Fruit fly (Drosophila melanogaster) whole organism, prepupa: ENCODE results near the gene CtsF.

Experiments used
- CG10631 ChIP-seq: fragments of 200-800 bp; sonication (Bioruptor generic); optimal IDR thresholded peaks from 2 replicates; lab custom pipeline; 2016; ENCODE audit warnings: missing biosample characterization, missing genetic modification characterization
- CG11762 ChIP-seq: fragments of 200-800 bp; sonication (Bioruptor generic); optimal IDR thresholded peaks from 3 replicates; lab custom pipeline; 2016; ENCODE audit warnings: missing biosample characterization, missing genetic modification characterization; ENCODE audit not compliant: insufficient read depth
- CG15336 ChIP-seq: fragments of 200-800 bp; sonication (Bioruptor generic); IDR thresholded peaks from 2 replicates; pipeline ENCODE4 v1.3.6; 2022; ENCODE audit warnings: missing biosample characterization, missing genetic modification characterization
- CG1621 ChIP-seq: fragments of 200-800 bp; sonication (Bioruptor generic); optimal IDR thresholded peaks from 3 replicates; lab custom pipeline; 2018; ENCODE audit warnings: missing biosample characterization, mild to moderate bottlenecking, missing genetic modification characterization
- CG3032 ChIP-seq: fragments of 200-800 bp; optimal IDR thresholded peaks from 2 replicates; lab custom pipeline; 2019; ENCODE audit warnings: missing biosample characterization, mild to moderate bottlenecking, missing genetic modification characterization, moderate library complexity
- CG31627 ChIP-seq: fragments of 200-800 bp; sonication (Bioruptor generic); optimal IDR thresholded peaks from 3 replicates; lab custom pipeline; 2016; ENCODE audit warnings: missing biosample characterization, missing genetic modification characterization
- CG32006 ChIP-seq: fragments of 200-800 bp; sonication (Bioruptor generic); optimal IDR thresholded peaks from 3 replicates; lab custom pipeline; 2017; ENCODE audit warnings: missing biosample characterization, mild to moderate bottlenecking, missing genetic modification characterization
- CG34406 ChIP-seq: fragments of 200-800 bp; sonication (Bioruptor generic); optimal IDR thresholded peaks from 3 replicates; lab custom pipeline; 2016; ENCODE audit warnings: missing biosample characterization, missing genetic modification characterization
- CG4318 ChIP-seq: fragments of 200-800 bp; sonication (Bioruptor generic); optimal IDR thresholded peaks from 3 replicates; lab custom pipeline; 2017; ENCODE audit warnings: missing biosample characterization, mild to moderate bottlenecking, missing genetic modification characterization
- CG6163 ChIP-seq: fragments of 200-800 bp; sonication (Bioruptor generic); IDR thresholded peaks from 3 replicates; pipeline ENCODE4 v1.3.6; 2022; ENCODE audit warnings: missing biosample characterization, missing genetic modification characterization
- CG6808 ChIP-seq: fragments of 200-800 bp; sonication (Bioruptor generic); optimal IDR thresholded peaks from 3 replicates; lab custom pipeline; 2017; ENCODE audit warnings: missing biosample characterization, missing genetic modification characterization, mild to moderate bottlenecking, moderate library complexity, missing genetic modification reagents
- CG6854 ChIP-seq: fragments of 200-800 bp; sonication (Bioruptor generic); optimal IDR thresholded peaks from 2 replicates; lab custom pipeline; 2017; ENCODE audit warnings: missing biosample characterization, mild to moderate bottlenecking, missing genetic modification characterization
- CG8119 ChIP-seq: fragments of 200-800 bp; sonication (Bioruptor generic); IDR thresholded peaks from 3 replicates; pipeline ENCODE4 v1.3.6; 2022; ENCODE audit warnings: missing biosample characterization, missing genetic modification characterization
- CG8632 ChIP-seq: fragments of 200-800 bp; sonication (Bioruptor generic); optimal IDR thresholded peaks from 3 replicates; lab custom pipeline; 2016; ENCODE audit warnings: missing biosample characterization, missing genetic modification characterization
- Eip75B ChIP-seq: fragments of 200-800 bp; sonication (Bioruptor generic); optimal IDR thresholded peaks from 3 replicates; lab custom pipeline; 2016; ENCODE audit warnings: missing biosample characterization, missing genetic modification characterization
- Eip78C ChIP-seq: fragments of 200-800 bp; sonication (Bioruptor generic); peaks from one replicate; lab custom pipeline; 2016; ENCODE audit warnings: missing biosample characterization, missing genetic modification characterization
- Eip93F ChIP-seq: fragments of 200-800 bp; sonication (Bioruptor generic); optimal IDR thresholded peaks from 2 replicates; lab custom pipeline; 2016; ENCODE audit warnings: missing biosample characterization, mild to moderate bottlenecking, missing genetic modification characterization
- Ets21C ChIP-seq: fragments of 200-800 bp; sonication (Bioruptor generic); optimal IDR thresholded peaks from 3 replicates; lab custom pipeline; 2016; ENCODE audit warnings: missing biosample characterization, missing genetic modification characterization
- Ets96B ChIP-seq: fragments of 200-800 bp; optimal IDR thresholded peaks from 2 replicates; lab custom pipeline; 2019; ENCODE audit warnings: missing biosample characterization, mild to moderate bottlenecking, missing genetic modification characterization, moderate library complexity
- Gug ChIP-seq: fragments of 200-800 bp; sonication (Bioruptor generic); IDR thresholded peaks from 2 replicates; pipeline ENCODE4 v1.3.6; 2022; ENCODE audit warnings: missing biosample characterization, missing genetic modification characterization
- Hr38 ChIP-seq: sonication (Bioruptor generic); optimal IDR thresholded peaks from 2 replicates; lab custom pipeline; 2016; ENCODE audit warnings: missing biosample characterization, missing genetic modification characterization
- Hr4 ChIP-seq: fragments of 200-800 bp; sonication (Bioruptor generic); optimal IDR thresholded peaks from 3 replicates; lab custom pipeline; 2016; ENCODE audit warnings: missing biosample characterization, missing genetic modification characterization
- Lpt ChIP-seq: fragments of 200-800 bp; sonication (Bioruptor generic); optimal IDR thresholded peaks from 3 replicates; lab custom pipeline; 2016; ENCODE audit warnings: missing biosample characterization, missing genetic modification characterization
- Met ChIP-seq: fragments of 200-800 bp; sonication (Bioruptor generic); optimal IDR thresholded peaks from 3 replicates; lab custom pipeline; 2016; ENCODE audit warnings: missing biosample characterization, missing genetic modification characterization
- OdsH ChIP-seq: fragments of 200-800 bp; sonication (Bioruptor generic); optimal IDR thresholded peaks from 3 replicates; lab custom pipeline; 2016; ENCODE audit warnings: missing biosample characterization, missing genetic modification characterization
- Smox ChIP-seq: fragments of 200-800 bp; sonication (Bioruptor generic); optimal IDR thresholded peaks from 3 replicates; lab custom pipeline; 2016; ENCODE audit warnings: missing biosample characterization, missing genetic modification characterization
- Sox102F ChIP-seq: fragments of 200-800 bp; sonication (Bioruptor generic); optimal IDR thresholded peaks from 2 replicates; lab custom pipeline; 2016; ENCODE audit warnings: missing biosample characterization, mild to moderate bottlenecking, missing genetic modification characterization
- achi ChIP-seq: fragments of 200-800 bp; sonication (Bioruptor generic); optimal IDR thresholded peaks from 3 replicates; lab custom pipeline; 2016; ENCODE audit warnings: missing biosample characterization, missing genetic modification characterization
- acj6 ChIP-seq: fragments of 200-800 bp; sonication (Bioruptor generic); optimal IDR thresholded peaks from 3 replicates; lab custom pipeline; 2016; ENCODE audit warnings: missing biosample characterization, missing genetic modification characterization
- cyc ChIP-seq: fragments of 200-800 bp; sonication (Bioruptor generic); optimal IDR thresholded peaks from 3 replicates; lab custom pipeline; 2016; ENCODE audit warnings: missing biosample characterization, missing genetic modification characterization
- dac ChIP-seq: fragments of 200-800 bp; sonication (Bioruptor generic); optimal IDR thresholded peaks from 2 replicates; lab custom pipeline; 2017; ENCODE audit warnings: missing biosample characterization, mild to moderate bottlenecking, missing genetic modification characterization
- dsx ChIP-seq: fragments of 200-800 bp; optimal IDR thresholded peaks from 3 replicates; lab custom pipeline; 2019; ENCODE audit warnings: missing biosample characterization, mild to moderate bottlenecking, missing genetic modification characterization, moderate library complexity; ENCODE audit not compliant: poor library complexity, severe bottlenecking
- eg ChIP-seq: fragments of 200-800 bp; sonication (Bioruptor generic); IDR thresholded peaks from 3 replicates; pipeline ENCODE4 v1.3.6; 2022; ENCODE audit warnings: missing biosample characterization, missing genetic modification characterization
- esn ChIP-seq: fragments of 200-800 bp; sonication (Bioruptor generic); optimal IDR thresholded peaks from 2 replicates; lab custom pipeline; 2016; ENCODE audit warnings: missing biosample characterization, mild to moderate bottlenecking, missing genetic modification characterization, moderate library complexity
- fd85E ChIP-seq: fragments of 200-800 bp; sonication (Bioruptor generic); optimal IDR thresholded peaks from 3 replicates; lab custom pipeline; 2016; ENCODE audit warnings: missing biosample characterization, missing genetic modification characterization
- lz ChIP-seq: fragments of 200-800 bp; sonication (Bioruptor generic); optimal IDR thresholded peaks from 3 replicates; lab custom pipeline; 2016; ENCODE audit warnings: missing biosample characterization, missing genetic modification characterization
- pdm3 ChIP-seq: fragments of 200-800 bp; sonication (Bioruptor generic); optimal IDR thresholded peaks from 3 replicates; lab custom pipeline; 2016; ENCODE audit warnings: missing biosample characterization, missing genetic modification characterization
- salr ChIP-seq, 2 experiments: fragments of 200-800 bp; sonication (Bioruptor generic); optimal IDR thresholded peaks; 3 replicates each; lab custom pipeline; 2016 to 2018; ENCODE audit warnings: missing biosample characterization in 2 of 2, missing genetic modification characterization in 2 of 2, mild to moderate bottlenecking in 1 of 2
- spab ChIP-seq: fragments of 200-800 bp; sonication (Bioruptor generic); optimal IDR thresholded peaks from 2 replicates; lab custom pipeline; 2017; ENCODE audit warnings: missing biosample characterization, mild to moderate bottlenecking, missing genetic modification characterization, missing genetic modification reagents
- ss ChIP-seq, 2 experiments: fragments of 200-800 bp; sonication (Bioruptor generic); optimal IDR thresholded peaks; 2 replicates in 1 of 2; 3 replicates in 1 of 2; lab custom pipeline; 2017 to 2018; ENCODE audit warnings: mild to moderate bottlenecking in 2 of 2, missing biosample characterization in 2 of 2, missing genetic modification characterization in 2 of 2, moderate library complexity in 1 of 2

The CtsF gene

dm6 chr3R:5217278-5217714 lies 34.2 kb downstream of the CtsF start, which contains the start of gene cno:
TSS of gene cno (minus strand) at chr3R:5217456.
- TF ChIP-seq Eip93F (GFP tag; lab: Kevin White, UChicago) (no peak), CG8119 (GFP tag; lab: Robert Waterston, UW) (peak; percentile 51; the same call in 1 of the 3 replicates), pdm3 (no peak), Ets96B (tag; lab: Kevin White, UChicago) (no peak), Hr4 (no peak), CG6163 (GFP tag; lab: Robert Waterston, UW) (0 out of 3 replicates have a peak, but pooled peaks have one; percentile 7), spab (GFP tag; lab: Kevin White, UChicago) (no peak), CG6854 (GFP tag; lab: Kevin White, UChicago) (peak; percentile 77), Gug (GFP tag; lab: Robert Waterston, UW) (no peak), CG4318 (no peak), Eip75B (GFP tag; lab: Kevin White, UChicago) (no peak), cyc (GFP tag; lab: Kevin White, UChicago) (no peak), CG32006 (no peak), dsx (GFP tag; lab: Kevin White, UChicago) (peak; percentile 49), Smox (GFP tag; lab: Kevin White, UChicago) (no peak), fd85E (GFP tag; lab: Kevin White, UChicago) (no peak), achi (GFP tag; lab: Kevin White, UChicago) (no peak), eg (GFP tag; lab: Robert Waterston, UW) (peak; percentile 34; the same call in 2 of the 3 replicates), Eip78C (GFP tag; lab: Kevin White, UChicago) (peak; percentile 83), Hr38 (GFP tag; lab: Kevin White, UChicago) (no peak), OdsH (GFP tag; lab: Kevin White, UChicago) (no peak), Ets21C (GFP tag; lab: Kevin White, UChicago) (no peak), CG11762 (GFP tag; lab: Kevin White, UChicago) (no peak), dac (GFP tag; lab: Kevin White, UChicago) (no peak), CG6808 (GFP tag; lab: Kevin White, UChicago) (no peak), CG31627 (GFP tag; lab: Kevin White, UChicago) (no peak), ss (GFP tag; optimal IDR thresholded peaks at IDR 0.05; lab: Kevin White, UChicago) (peak; percentile 20 to 35), salr (GFP tag; optimal IDR thresholded peaks at IDR 0.05; lab: Kevin White, UChicago) (no peak), CG8632 (GFP tag; lab: Kevin White, UChicago) (no peak), Sox102F (GFP tag; lab: Kevin White, UChicago) (no peak), CG3032 (tag; lab: Kevin White, UChicago) (peak; percentile 19), acj6 (no peak), esn (GFP tag; lab: Kevin White, UChicago) (peak; percentile 34), CG1621 (peak; percentile 8), CG15336 (GFP tag; lab: Robert Waterston, UW) (no peak), lz (GFP tag; lab: Kevin White, UChicago) (no peak)
- TF ChIP-seq, all 60 proteins: peak for 10

DNA sequence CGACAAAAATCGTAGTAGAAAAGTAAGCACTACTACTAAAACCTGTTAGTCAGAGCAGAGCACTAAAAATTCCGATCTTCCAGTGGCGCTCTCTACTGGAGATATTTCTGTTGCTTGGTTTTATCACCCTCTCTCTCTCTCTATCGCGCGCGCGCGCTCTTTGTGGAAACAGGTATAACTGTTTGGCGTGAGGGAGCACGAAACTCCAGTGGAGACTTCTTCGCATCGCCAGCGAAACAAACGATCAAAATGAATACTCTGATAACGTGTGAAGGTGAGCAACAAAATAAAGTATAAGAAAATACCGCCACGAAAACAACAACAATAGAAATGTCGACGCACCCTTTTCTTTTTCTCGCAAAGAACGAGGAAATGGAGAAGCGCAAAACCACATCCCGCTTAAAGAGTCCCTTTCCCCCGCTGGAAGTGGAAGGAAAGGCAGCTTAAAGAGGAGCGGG lies 35.2 kb downstream of the CtsF start:
- TF ChIP-seq CG10631 (no peak), CG34406 (no peak), Sox102F (GFP tag; lab: Kevin White, UChicago) (no peak), Eip78C (GFP tag; lab: Kevin White, UChicago) (no peak), pdm3 (no peak), Eip75B (GFP tag; lab: Kevin White, UChicago) (no peak), Met (no peak), Lpt (GFP tag; lab: Kevin White, UChicago) (no peak), CG6808 (GFP tag; lab: Kevin White, UChicago) (no peak), Gug (GFP tag; lab: Robert Waterston, UW) (no peak), Smox (GFP tag; lab: Kevin White, UChicago) (no peak), dac (GFP tag; lab: Kevin White, UChicago) (no peak)
